Worm (Caenorhabditis elegans) whole organism, mixed stage, embryonic: ENCODE results near the gene C17A2.7.

Experiments used
- M03D4.4 ChIP-seq: sonication (generic microtip); optimal IDR thresholded peaks from 2 replicates; lab custom pipeline; 2017; ENCODE audit warnings: mild to moderate bottlenecking, missing genetic modification characterization, missing compliant biosample characterization
- bed-3 ChIP-seq: fragments of 200-800 bp; sonication (Bioruptor generic); optimal IDR thresholded peaks from 3 replicates; lab custom pipeline; 2018; ENCODE audit warnings: mild to moderate bottlenecking, missing genetic modification characterization, moderate library complexity, missing compliant biosample characterization
- blmp-1 ChIP-seq: fragments of 150-350 bp; optimal IDR thresholded peaks from 2 replicates; lab custom pipeline; 2014; ENCODE audit warnings: missing biosample characterization, missing genetic modification characterization
- ceh-39 ChIP-seq: fragments of 150-350 bp; optimal IDR thresholded peaks from 2 replicates; lab custom pipeline; 2014; ENCODE audit warnings: missing biosample characterization, missing genetic modification characterization
- ceh-43 ChIP-seq: fragments of 200-800 bp; sonication (Bioruptor generic); optimal IDR thresholded peaks from 2 replicates; lab custom pipeline; 2018; ENCODE audit warnings: mild to moderate bottlenecking, missing genetic modification characterization, moderate library complexity, missing compliant biosample characterization
- ces-1 ChIP-seq: fragments of 150-350 bp; optimal IDR thresholded peaks from 2 replicates; lab custom pipeline; 2014; ENCODE audit warnings: missing biosample characterization, missing genetic modification reagents, missing genetic modification characterization
- cnd-1 ChIP-seq: fragments of 200-800 bp; sonication (Bioruptor generic); optimal IDR thresholded peaks from 2 replicates; lab custom pipeline; 2018; ENCODE audit warnings: mild to moderate bottlenecking, missing genetic modification characterization, missing compliant biosample characterization
- drap-1 ChIP-seq: fragments of 200-800 bp; sonication (Bioruptor generic); optimal IDR thresholded peaks from 3 replicates; lab custom pipeline; 2018; ENCODE audit warnings: mild to moderate bottlenecking, missing genetic modification characterization, missing compliant biosample characterization
- elt-1 ChIP-seq: sonication (generic microtip); optimal IDR thresholded peaks from 2 replicates; lab custom pipeline; 2017; ENCODE audit warnings: missing genetic modification characterization, mild to moderate bottlenecking, missing compliant biosample characterization, antibody characterized with exemption, moderate library complexity, borderline replicate concordance; ENCODE audit not compliant: insufficient read depth
- elt-3 ChIP-seq: fragments of 150-350 bp; optimal IDR thresholded peaks from 2 replicates; lab custom pipeline; 2014; ENCODE audit warnings: missing biosample characterization, missing genetic modification characterization
- flh-1 ChIP-seq: fragments of 200-800 bp; sonication (Bioruptor generic); optimal IDR thresholded peaks from 2 replicates; lab custom pipeline; 2018; ENCODE audit warnings: mild to moderate bottlenecking, missing genetic modification characterization, moderate library complexity, missing compliant biosample characterization
- ham-2 ChIP-seq: fragments of 200-800 bp; sonication (Bioruptor generic); optimal IDR thresholded peaks from 2 replicates; lab custom pipeline; 2018; ENCODE audit warnings: mild to moderate bottlenecking, missing genetic modification characterization, missing compliant biosample characterization
- hlh-1 ChIP-seq: fragments of 150-350 bp; optimal IDR thresholded peaks from 2 replicates; lab custom pipeline; 2014; ENCODE audit warnings: missing biosample characterization, missing genetic modification reagents, missing genetic modification characterization
- lin-13 ChIP-seq: fragments of 150-350 bp; optimal IDR thresholded peaks from 2 replicates; lab custom pipeline; 2014; ENCODE audit warnings: missing biosample characterization, missing genetic modification characterization
- lin-32 ChIP-seq: fragments of 200-800 bp; sonication (Bioruptor generic); optimal IDR thresholded peaks from 2 replicates; lab custom pipeline; 2018; ENCODE audit warnings: mild to moderate bottlenecking, missing genetic modification characterization, missing compliant biosample characterization
- lsy-2 ChIP-seq: fragments of 150-350 bp; optimal IDR thresholded peaks from 2 replicates; lab custom pipeline; 2014; ENCODE audit warnings: missing biosample characterization, missing genetic modification characterization
- mab-5 ChIP-seq: fragments of 150-350 bp; optimal IDR thresholded peaks from 2 replicates; lab custom pipeline; 2014; ENCODE audit warnings: missing biosample characterization, missing genetic modification characterization
- mep-1 ChIP-seq: fragments of 150-350 bp; optimal IDR thresholded peaks from 2 replicates; lab custom pipeline; 2017; ENCODE audit warnings: missing biosample characterization, missing genetic modification reagents, missing genetic modification characterization, inconsistent platforms
- mls-2 ChIP-seq: sonication (generic microtip); optimal IDR thresholded peaks from 2 replicates; lab custom pipeline; 2016; ENCODE audit warnings: mild to moderate bottlenecking, missing genetic modification characterization, moderate library complexity, missing compliant biosample characterization
- nhr-12 ChIP-seq: fragments of 150-350 bp; optimal IDR thresholded peaks from 2 replicates; lab custom pipeline; 2014; ENCODE audit warnings: missing biosample characterization, missing genetic modification characterization
- nhr-2 ChIP-seq: fragments of 150-350 bp; optimal IDR thresholded peaks from 2 replicates; lab custom pipeline; 2014; ENCODE audit warnings: missing biosample characterization, missing genetic modification characterization
- nhr-237 ChIP-seq: fragments of 150-350 bp; optimal IDR thresholded peaks from 2 replicates; lab custom pipeline; 2014; ENCODE audit warnings: missing biosample characterization, missing genetic modification characterization
- nhr-28 ChIP-seq: fragments of 150-350 bp; optimal IDR thresholded peaks from 2 replicates; lab custom pipeline; 2014; ENCODE audit warnings: missing biosample characterization, missing genetic modification characterization
- nhr-76 ChIP-seq: sonication (generic microtip); optimal IDR thresholded peaks from 2 replicates; lab custom pipeline; 2017; ENCODE audit warnings: missing biosample characterization, missing genetic modification characterization
- pha-4 ChIP-seq: fragments of 150-350 bp; optimal IDR thresholded peaks from 2 replicates; lab custom pipeline; 2018; ENCODE audit warnings: missing biosample characterization, missing genetic modification reagents, missing genetic modification characterization
- sem-2 ChIP-seq: fragments of 200-800 bp; sonication (Bioruptor generic); optimal IDR thresholded peaks from 2 replicates; lab custom pipeline; 2018; ENCODE audit warnings: mild to moderate bottlenecking, missing genetic modification characterization, missing compliant biosample characterization
- snpc-4 ChIP-seq: fragments of 150-350 bp; optimal IDR thresholded peaks from 2 replicates; lab custom pipeline; 2014; ENCODE audit warnings: missing biosample characterization, missing genetic modification characterization
- sptf-1 ChIP-seq: sonication (generic microtip); optimal IDR thresholded peaks from 2 replicates; lab custom pipeline; 2017; ENCODE audit warnings: mild to moderate bottlenecking, missing genetic modification characterization, moderate library complexity, missing compliant biosample characterization
- unc-120 ChIP-seq: sonication (generic microtip); optimal IDR thresholded peaks from 2 replicates; lab custom pipeline; 2017; ENCODE audit warnings: missing genetic modification characterization, missing compliant biosample characterization; ENCODE audit not compliant: poor library complexity, severe bottlenecking
- unc-39 ChIP-seq: fragments of 150-350 bp; optimal IDR thresholded peaks from 2 replicates; lab custom pipeline; 2014; ENCODE audit warnings: missing biosample characterization, missing genetic modification characterization
- unc-62 ChIP-seq: fragments of 150-350 bp; optimal IDR thresholded peaks from 2 replicates; lab custom pipeline; 2014; ENCODE audit warnings: missing biosample characterization, missing genetic modification reagents, missing genetic modification characterization
- zip-8 ChIP-seq: fragments of 150-350 bp; optimal IDR thresholded peaks from 2 replicates; lab custom pipeline; 2014; ENCODE audit warnings: missing biosample characterization, missing genetic modification characterization
- ztf-11 ChIP-seq: fragments of 150-350 bp; optimal IDR thresholded peaks from 2 replicates; lab custom pipeline; 2014; ENCODE audit warnings: missing biosample characterization, missing genetic modification characterization

C17A2.7 gene

ce11 chrII:3808104-3808503 lies 35.1 kb downstream of the C17A2.7 start, which contains the start of gene F54D10.5:
Gene F54D10.5, minus strand, starts transcription at chrII:3808177.
- TF ChIP-seq lsy-2, result peak; percentile 58
- peak; percentile 18 for TF ChIP-seq nhr-2 (tag; lab: Kevin White, UChicago)
- TF ChIP-seq mab-5 (tag; lab: Kevin White, UChicago), result peak; percentile 40
- TF ChIP-seq lin-13 (tag; lab: Kevin White, UChicago), result peak; percentile 30
- peak; percentile 43 for TF ChIP-seq sptf-1 (tag; lab: Kevin White, UChicago)
- peak; percentile 52 for TF ChIP-seq hlh-1
- TF ChIP-seq zip-8 (tag; lab: Kevin White, UChicago), result no peak
- TF ChIP-seq unc-120, result no peak
- peak; percentile 91 for TF ChIP-seq mep-1 (tag; lab: Kevin White, UChicago)
- peak; percentile 60 for TF ChIP-seq nhr-237 (tag; lab: Kevin White, UChicago)
- no peak for TF ChIP-seq flh-1

DNA sequence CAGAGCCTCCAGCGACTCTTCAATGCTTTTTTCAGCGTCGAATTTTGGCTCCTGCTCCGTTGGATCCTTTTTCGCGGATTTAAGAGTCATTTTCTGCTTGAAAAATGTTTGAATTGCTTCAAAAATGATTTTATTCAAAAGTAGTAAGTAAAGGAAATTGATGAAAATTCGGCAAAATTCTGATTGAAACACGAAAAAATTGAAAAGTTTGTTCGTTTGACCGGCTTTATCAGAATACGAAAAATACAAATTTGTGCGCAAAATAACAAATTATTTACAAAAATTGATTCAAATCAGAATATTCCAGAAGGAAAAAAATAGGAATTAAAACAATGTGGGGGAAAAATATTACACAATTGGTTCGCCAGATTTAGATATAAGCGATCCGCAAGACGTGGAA lies 36.2 kb downstream of the C17A2.7 start, which contains the start of gene F54D10.4:
Gene F54D10.4, minus strand, starts transcription at position 101 of the 400 bp plus-strand sequence.
- TF ChIP-seq mab-5 (tag; lab: Kevin White, UChicago) (no peak), drap-1 (GFP tag; lab: Kevin White, UChicago) (no peak), nhr-28 (tag; lab: Kevin White, UChicago) (no peak), lin-32 (GFP tag; lab: Kevin White, UChicago) (no peak), nhr-237 (tag; lab: Kevin White, UChicago) (no peak), flh-1 (no peak), sem-2 (no peak), M03D4.4 (tag; lab: Kevin White, UChicago) (no peak), elt-1 (no peak), cnd-1 (tag; lab: Kevin White, UChicago) (no peak), unc-120 (no peak), mep-1 (tag; lab: Kevin White, UChicago) (no peak), ztf-11 (no peak), hlh-1 (no peak), nhr-12 (tag; lab: Kevin White, UChicago) (no peak), elt-3 (no peak), ham-2 (GFP tag; lab: Kevin White, UChicago) (no peak), bed-3 (GFP tag; lab: Kevin White, UChicago) (no peak), blmp-1 (tag; lab: Kevin White, UChicago) (no peak)

DNA sequence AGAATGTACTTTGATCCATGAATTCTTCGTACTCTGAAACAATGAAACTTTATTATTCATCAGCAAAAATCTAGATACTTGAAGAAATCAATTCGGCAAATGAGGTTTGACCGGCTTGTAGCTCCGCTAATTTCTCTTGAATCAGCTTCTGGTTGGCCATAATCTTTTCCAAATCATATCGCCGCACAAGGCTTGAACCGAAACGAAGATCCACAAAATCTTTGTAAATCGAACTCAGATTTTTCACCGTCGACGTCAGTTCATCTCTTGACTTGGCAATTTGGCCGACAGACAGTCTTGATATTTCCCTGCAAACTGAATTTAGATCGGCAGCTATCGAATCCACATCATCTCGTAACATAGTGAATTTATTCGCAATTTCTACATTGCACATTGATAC lies 37.7 kb downstream of the C17A2.7 start:
- TF ChIP-seq sptf-1 (tag; lab: Kevin White, UChicago), result no peak
- TF ChIP-seq drap-1 (GFP tag; lab: Kevin White, UChicago), result no peak
- TF ChIP-seq ces-1, result no peak
- no peak for TF ChIP-seq unc-39
- TF ChIP-seq unc-120, result no peak

ce11 chrII:3803219-3803618 lies 40.0 kb downstream of the C17A2.7 start, which contains the start of gene ins-32:
Gene ins-32, minus strand, starts transcription at chrII:3803319.
- no peak for TF ChIP-seq unc-120
- TF ChIP-seq drap-1 (GFP tag; lab: Kevin White, UChicago), result no peak
- no peak for TF ChIP-seq nhr-76 (tag; lab: Kevin White, UChicago)
- TF ChIP-seq lin-32 (GFP tag; lab: Kevin White, UChicago), result no peak
- no peak for TF ChIP-seq sptf-1 (tag; lab: Kevin White, UChicago)
- TF ChIP-seq flh-1, result no peak
- no peak for TF ChIP-seq nhr-2 (tag; lab: Kevin White, UChicago)
- TF ChIP-seq cnd-1 (tag; lab: Kevin White, UChicago), result no peak
- TF ChIP-seq elt-1, result no peak
- TF ChIP-seq ceh-39 (tag; lab: Kevin White, UChicago), result no peak
- TF ChIP-seq nhr-12 (tag; lab: Kevin White, UChicago), result no peak
- TF ChIP-seq elt-3, result no peak
- no peak for TF ChIP-seq blmp-1 (tag; lab: Kevin White, UChicago)
- TF ChIP-seq ces-1, result no peak
- TF ChIP-seq ztf-11, result no peak
- TF ChIP-seq hlh-1, result no peak
- TF ChIP-seq M03D4.4 (tag; lab: Kevin White, UChicago), result no peak
- no peak for TF ChIP-seq nhr-28 (tag; lab: Kevin White, UChicago)

DNA sequence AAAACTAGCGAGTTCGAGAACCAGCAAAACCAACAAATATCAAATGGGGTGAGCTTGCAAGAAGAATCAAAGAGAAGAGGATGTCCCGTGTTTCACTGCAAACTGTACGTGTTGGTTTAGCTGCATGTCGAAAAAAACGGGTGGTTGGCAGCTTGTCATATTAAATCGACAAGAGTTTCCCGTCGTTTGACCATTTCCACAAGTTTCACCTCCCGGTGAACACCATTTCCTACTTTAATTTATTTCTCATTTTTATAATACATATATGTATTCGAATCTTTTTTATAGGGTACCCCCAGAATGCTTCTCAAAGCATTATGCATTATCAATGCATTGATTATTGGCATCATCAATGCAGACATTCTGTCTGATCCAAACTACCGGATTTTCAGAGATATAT lies 47.9 kb downstream of the C17A2.7 start, which contains the start of gene Y8A9A.2:
Gene Y8A9A.2, plus strand, starts transcription at position 301 of the 400 bp plus-strand sequence.
- TF ChIP-seq flh-1, result no peak
- no peak for TF ChIP-seq ham-2 (GFP tag; lab: Kevin White, UChicago)
- TF ChIP-seq mab-5 (tag; lab: Kevin White, UChicago), result no peak
- no peak for TF ChIP-seq nhr-12 (tag; lab: Kevin White, UChicago)
- no peak for TF ChIP-seq ceh-43 (GFP tag; lab: Kevin White, UChicago)
- no peak for TF ChIP-seq unc-62 (GFP tag; lab: Kevin White, UChicago)
- TF ChIP-seq lin-32 (GFP tag; lab: Kevin White, UChicago), result no peak
- no peak for TF ChIP-seq pha-4 (tag; lab: Kevin White, UChicago)
- TF ChIP-seq ztf-11, result no peak
- no peak for TF ChIP-seq nhr-76 (tag; lab: Kevin White, UChicago)
- TF ChIP-seq mls-2 (tag; lab: Kevin White, UChicago), result no peak
- TF ChIP-seq snpc-4 (tag; lab: Kevin White, UChicago), result no peak
- no peak for TF ChIP-seq M03D4.4 (tag; lab: Kevin White, UChicago)
- TF ChIP-seq elt-3, result no peak
- no peak for TF ChIP-seq lsy-2
- no peak for TF ChIP-seq sem-2
- TF ChIP-seq mep-1 (tag; lab: Kevin White, UChicago), result no peak
- TF ChIP-seq drap-1 (GFP tag; lab: Kevin White, UChicago), result no peak
- TF ChIP-seq, all 35 proteins: peak for 0
